Fruit fly (Drosophila melanogaster) whole organism, embryonic: ENCODE measurements around the gene slmo.
A peak's percentile ranks its signal among the peaks of the same experiment; 100 is the strongest.

ENCODE experiments used
- CG10321 ChIP-seq: fragments of 200-800 bp; sonication (Bioruptor generic); IDR thresholded peaks from 2 replicates; pipeline ENCODE4 v1.3.6; 2022; ENCODE audit warnings: missing biosample characterization, missing genetic modification characterization
- CG10979 ChIP-seq: fragments of 200-800 bp; sonication (Bioruptor generic); optimal IDR thresholded peaks from 2 replicates; lab custom pipeline; 2018; ENCODE audit warnings: missing biosample characterization, mild to moderate bottlenecking, missing genetic modification characterization, moderate library complexity
- CG11504 ChIP-seq: fragments of 200-800 bp; sonication (Bioruptor generic); optimal IDR thresholded peaks from 3 replicates; lab custom pipeline; 2019; ENCODE audit warnings: missing biosample characterization, mild to moderate bottlenecking, missing genetic modification characterization, moderate library complexity
- CG12071 ChIP-seq: fragments of 200-800 bp; sonication (Bioruptor generic); optimal IDR thresholded peaks from 3 replicates; lab custom pipeline; 2018; ENCODE audit warnings: missing biosample characterization, mild to moderate bottlenecking, missing genetic modification characterization
- CG12659 ChIP-seq: fragments of 200-800 bp; sonication (Bioruptor generic); optimal IDR thresholded peaks from 3 replicates; lab custom pipeline; 2017; ENCODE audit warnings: mild to moderate bottlenecking, missing biosample characterization, missing genetic modification reagents, missing genetic modification characterization
- CG14441 ChIP-seq: fragments of 200-800 bp; sonication (Bioruptor generic); IDR thresholded peaks from 2 replicates; pipeline ENCODE4 v1.3.6; 2022; ENCODE audit warnings: missing biosample characterization, missing genetic modification characterization
- CG14965 ChIP-seq: fragments of 200-800 bp; sonication (Bioruptor generic); optimal IDR thresholded peaks from 2 replicates; lab custom pipeline; 2016; ENCODE audit warnings: missing biosample characterization, missing genetic modification characterization, borderline replicate concordance
- CG1603 ChIP-seq: fragments of 200-800 bp; sonication (Bioruptor generic); optimal IDR thresholded peaks from 2 replicates; lab custom pipeline; 2019; ENCODE audit warnings: missing biosample characterization, mild to moderate bottlenecking, missing genetic modification characterization, moderate library complexity
- CG17328 ChIP-seq: fragments of 200-800 bp; sonication (Bioruptor generic); IDR thresholded peaks from 2 replicates; pipeline ENCODE4 v1.3.6; 2022; ENCODE audit warnings: missing biosample characterization, missing genetic modification characterization
- CG18619 ChIP-seq: fragments of 200-800 bp; sonication (Bioruptor generic); optimal IDR thresholded peaks from 3 replicates; lab custom pipeline; 2017; ENCODE audit warnings: missing biosample characterization, mild to moderate bottlenecking, missing genetic modification characterization
- CG2120 ChIP-seq: fragments of 200-800 bp; sonication (Bioruptor generic); optimal IDR thresholded peaks from 3 replicates; lab custom pipeline; 2016; ENCODE audit warnings: missing biosample characterization, missing genetic modification characterization
- CG30403 ChIP-seq: fragments of 200-800 bp; sonication (Bioruptor generic); optimal IDR thresholded peaks from 3 replicates; lab custom pipeline; 2016; ENCODE audit warnings: missing biosample characterization, missing genetic modification characterization
- CG3838 ChIP-seq: fragments of 200-800 bp; sonication (Bioruptor generic); optimal IDR thresholded peaks from 3 replicates; lab custom pipeline; 2016; ENCODE audit warnings: missing biosample characterization, missing genetic modification characterization
- CG3995 ChIP-seq: fragments of 200-800 bp; sonication (Bioruptor generic); optimal IDR thresholded peaks from 3 replicates; lab custom pipeline; 2016; ENCODE audit warnings: missing biosample characterization, missing genetic modification characterization
- CG4282 ChIP-seq: fragments of 200-800 bp; sonication (Bioruptor generic); optimal IDR thresholded peaks from 2 replicates; lab custom pipeline; 2016; ENCODE audit warnings: missing biosample characterization, missing genetic modification characterization
- CG5953 ChIP-seq: fragments of 200-800 bp; sonication (Bioruptor generic); IDR thresholded peaks from 2 replicates; pipeline ENCODE4 v1.3.6; 2022; ENCODE audit warnings: missing biosample characterization, missing genetic modification characterization
- CG8944 ChIP-seq: fragments of 200-800 bp; sonication (Bioruptor generic); optimal IDR thresholded peaks from 3 replicates; lab custom pipeline; 2016; ENCODE audit warnings: missing biosample characterization, missing genetic modification characterization
- D ChIP-seq, 2 experiments: fragments of 200-800 bp in 1 of 2; fragments of >200 bp in 1 of 2; sonication (Bioruptor generic) in 1 of 2; optimal IDR thresholded peaks; 2 replicates in 1 of 2; 3 replicates in 1 of 2; lab custom pipeline; 2017; ENCODE audit warnings: mild to moderate bottlenecking in 1 of 2, missing biosample characterization in 1 of 2, missing genetic modification characterization in 1 of 2, missing genetic modification reagents in 1 of 2
- Dip3 ChIP-seq: fragments of 200-800 bp; sonication (Bioruptor generic); optimal IDR thresholded peaks from 3 replicates; lab custom pipeline; 2016; ENCODE audit warnings: missing biosample characterization, missing genetic modification characterization
- Drgx ChIP-seq: fragments of 200-800 bp; sonication (Bioruptor generic); IDR thresholded peaks from 2 replicates; pipeline ENCODE4 v1.3.6; 2022; ENCODE audit warnings: missing biosample characterization, missing genetic modification characterization
- Eip74EF ChIP-seq, 2 experiments: fragments of 200-800 bp in 1 of 2; fragments of >200 bp in 1 of 2; sonication (Bioruptor generic) in 1 of 2; optimal IDR thresholded peaks; 2 replicates each; lab custom pipeline; 2017 to 2019; ENCODE audit warnings: missing biosample characterization in 2 of 2, missing genetic modification characterization in 2 of 2, mild to moderate bottlenecking in 1 of 2, moderate library complexity in 1 of 2
- Gug ChIP-seq: fragments of 200-800 bp; sonication (Bioruptor generic); IDR thresholded peaks from 4 replicates; pipeline ENCODE4 v1.3.6; 2022; ENCODE audit warnings: missing biosample characterization, missing genetic modification characterization
- Jarid2 ChIP-seq: fragments of 200-800 bp; sonication (Bioruptor generic); optimal IDR thresholded peaks from 3 replicates; lab custom pipeline; 2017; ENCODE audit warnings: mild to moderate bottlenecking, missing biosample characterization, missing genetic modification reagents, missing genetic modification characterization
- Kr ChIP-seq: fragments of 200-800 bp; sonication (Bioruptor generic); optimal IDR thresholded peaks from 2 replicates; lab custom pipeline; 2017; ENCODE audit warnings: missing biosample characterization, mild to moderate bottlenecking, missing genetic modification characterization
- Lhr ChIP-seq: fragments of 200-800 bp; sonication (Bioruptor generic); optimal IDR thresholded peaks from 3 replicates; lab custom pipeline; 2017; ENCODE audit warnings: mild to moderate bottlenecking, missing biosample characterization, missing genetic modification reagents, missing genetic modification characterization
- MTF-1 ChIP-seq: fragments of 200-800 bp; sonication (Bioruptor generic); optimal IDR thresholded peaks from 2 replicates; lab custom pipeline; 2018; ENCODE audit warnings: missing biosample characterization, mild to moderate bottlenecking, missing genetic modification characterization, borderline replicate concordance
- NfI ChIP-seq: fragments of 200-800 bp; sonication (Bioruptor generic); optimal IDR thresholded peaks from 3 replicates; lab custom pipeline; 2018; ENCODE audit warnings: missing biosample characterization, mild to moderate bottlenecking, missing genetic modification characterization, moderate library complexity
- Sry-δ ChIP-seq: fragments of 200-800 bp; sonication (Bioruptor generic); optimal IDR thresholded peaks from 2 replicates; lab custom pipeline; 2016; ENCODE audit warnings: missing biosample characterization, missing genetic modification characterization
- TFAM ChIP-seq: fragments of 200-800 bp; sonication (Bioruptor generic); optimal IDR thresholded peaks from 2 replicates; lab custom pipeline; 2017; ENCODE audit warnings: missing biosample characterization, missing genetic modification characterization, inconsistent platforms
- ap ChIP-seq: fragments of 200-800 bp; sonication (Bioruptor generic); IDR thresholded peaks from 2 replicates; pipeline ENCODE4 v1.3.6; 2022; ENCODE audit warnings: missing biosample characterization, missing genetic modification characterization
- bigmax ChIP-seq: fragments of 200-800 bp; sonication (Bioruptor generic); optimal IDR thresholded peaks from 2 replicates; lab custom pipeline; 2018; ENCODE audit warnings: missing biosample characterization, mild to moderate bottlenecking, missing genetic modification characterization
- cas ChIP-seq: fragments of 200-800 bp; sonication (Bioruptor generic); IDR thresholded peaks from 2 replicates; pipeline ENCODE4 v1.3.6; 2022; ENCODE audit warnings: missing biosample characterization, missing genetic modification characterization
- chif ChIP-seq, 2 experiments: fragments of 200-800 bp; sonication (Bioruptor generic); optimal IDR thresholded peaks; 3 replicates each; lab custom pipeline; 2016; ENCODE audit warnings: missing biosample characterization in 2 of 2, missing genetic modification characterization in 2 of 2
- croc ChIP-seq: fragments of 200-800 bp; sonication (Bioruptor generic); conservative IDR thresholded peaks from 3 replicates; pipeline ENCODE4 v1.3.6; 2022; ENCODE audit warnings: missing biosample characterization, missing genetic modification characterization
- eve ChIP-seq, 2 experiments: fragments of >200 bp; optimal IDR thresholded peaks; 2 replicates each; lab custom pipeline; 2017; ENCODE audit warnings: missing biosample characterization in 2 of 2, missing genetic modification characterization in 2 of 2
- fd102C ChIP-seq: fragments of 200-800 bp; sonication (Bioruptor generic); optimal IDR thresholded peaks from 2 replicates; lab custom pipeline; 2018; ENCODE audit warnings: missing biosample characterization, mild to moderate bottlenecking, missing genetic modification characterization, moderate library complexity
- gem ChIP-seq: fragments of 200-800 bp; sonication (Bioruptor generic); optimal IDR thresholded peaks from 2 replicates; lab custom pipeline; 2019; ENCODE audit warnings: missing biosample characterization, mild to moderate bottlenecking, missing genetic modification characterization, moderate library complexity
- grau ChIP-seq: fragments of 200-800 bp; optimal IDR thresholded peaks from 3 replicates; lab custom pipeline; 2019; ENCODE audit warnings: missing biosample characterization, mild to moderate bottlenecking, missing genetic modification characterization, moderate library complexity
- hb ChIP-seq: fragments of 200-800 bp; sonication (Bioruptor generic); IDR thresholded peaks from 3 replicates; pipeline ENCODE4 v1.3.6; 2022; ENCODE audit warnings: missing biosample characterization, missing genetic modification characterization; ENCODE audit not compliant: partially characterized antibody
- lbe ChIP-seq: fragments of 200-800 bp; sonication (Bioruptor generic); optimal IDR thresholded peaks from 2 replicates; lab custom pipeline; 2016; ENCODE audit warnings: missing biosample characterization, mild to moderate bottlenecking, missing genetic modification characterization
- nau ChIP-seq: fragments of 200-800 bp; sonication (Bioruptor generic); optimal IDR thresholded peaks from 3 replicates; lab custom pipeline; 2017; ENCODE audit warnings: missing biosample characterization, mild to moderate bottlenecking, missing genetic modification characterization, missing genetic modification reagents
- nerfin-1 ChIP-seq: fragments of 200-800 bp; sonication (Bioruptor generic); optimal IDR thresholded peaks from 3 replicates; lab custom pipeline; 2019; ENCODE audit warnings: missing biosample characterization, mild to moderate bottlenecking, missing genetic modification characterization, moderate library complexity
- odd ChIP-seq: fragments of 200-800 bp; sonication (Bioruptor generic); optimal IDR thresholded peaks from 2 replicates; lab custom pipeline; 2017; ENCODE audit warnings: missing biosample characterization, mild to moderate bottlenecking, missing genetic modification characterization
- psq ChIP-seq: fragments of 200-800 bp; sonication (Bioruptor generic); optimal IDR thresholded peaks from 2 replicates; lab custom pipeline; 2017; ENCODE audit warnings: missing biosample characterization, missing genetic modification characterization
- sc ChIP-seq, 3 experiments: fragments of >200 bp in 2 of 3; fragments of 200-800 bp in 1 of 3; sonication (Bioruptor generic) in 1 of 3; optimal IDR thresholded peaks; 2 replicates in 2 of 3; 3 replicates in 1 of 3; lab custom pipeline; 2017; ENCODE audit warnings: mild to moderate bottlenecking in 1 of 3, missing biosample characterization in 1 of 3, missing genetic modification characterization in 1 of 3, missing genetic modification reagents in 1 of 3
- sima ChIP-seq: fragments of 200-800 bp; sonication (Bioruptor generic); optimal IDR thresholded peaks from 2 replicates; lab custom pipeline; 2016; ENCODE audit warnings: missing biosample characterization, missing genetic modification characterization
- usp ChIP-seq: fragments of >200 bp; optimal IDR thresholded peaks from 2 replicates; lab custom pipeline; 2017; ENCODE audit warnings: missing biosample characterization, missing genetic modification characterization
- wek ChIP-seq: fragments of 200-800 bp; sonication (Bioruptor generic); optimal IDR thresholded peaks from 3 replicates; lab custom pipeline; 2018; ENCODE audit warnings: missing biosample characterization, mild to moderate bottlenecking, missing genetic modification characterization, moderate library complexity

slmo gene

DNA sequence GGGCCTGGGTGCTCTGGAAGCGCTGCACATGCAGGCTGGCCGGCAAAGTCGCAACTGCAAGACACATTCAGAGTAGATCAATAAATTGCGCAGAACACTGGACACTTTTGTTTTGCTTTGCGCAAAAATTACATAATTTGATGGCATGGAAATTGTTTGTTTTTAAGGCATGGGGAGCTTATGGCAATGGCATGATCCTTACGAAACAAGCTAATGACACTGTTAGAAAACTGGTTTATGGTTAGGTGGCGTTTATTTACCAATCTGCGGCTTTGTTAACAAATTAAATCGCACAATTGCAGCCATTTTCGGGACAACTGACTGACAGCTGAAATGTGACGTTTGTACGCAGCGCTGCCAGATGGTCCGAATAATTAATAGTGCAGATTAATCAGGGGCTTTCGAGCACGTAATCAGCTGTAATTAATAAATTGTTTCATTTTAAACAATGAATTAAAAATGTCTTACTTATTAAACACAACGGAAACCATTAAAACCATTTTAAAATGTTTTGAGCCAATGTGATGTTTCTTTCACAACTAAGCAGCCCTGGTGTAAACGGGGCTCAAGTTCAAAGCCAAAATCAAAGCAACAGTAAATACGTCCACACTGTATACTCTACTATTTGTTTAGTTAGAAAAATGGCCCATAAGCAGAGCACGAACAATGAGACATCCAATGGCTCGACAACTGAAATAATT is 14.0 kb upstream of the slmo start, which contains the start of the genes ND-51 and CG13994 (continued):
- TF ChIP-seq Lhr (GFP tag; lab: Kevin White, UChicago) (peak; percentile 57), nerfin-1 (tag; lab: Kevin White, UChicago) (peak; percentile 71), D (optimal IDR thresholded peaks at IDR 0.05; lab: Kevin White, UChicago) (no peak), D (GFP tag; optimal IDR thresholded peaks at IDR 0.05; lab: Kevin White, UChicago) (peak; percentile 66), CG10321 (GFP tag; lab: Robert Waterston, UW) (no peak), Jarid2 (GFP tag; lab: Kevin White, UChicago) (no peak), CG1603 (peak; percentile 85), sima (peak; percentile 18), psq (GFP tag; lab: Kevin White, UChicago) (peak; percentile 17), usp (GFP tag; lab: Kevin White, UChicago) (no peak), nau (GFP tag; lab: Kevin White, UChicago) (no peak), fd102C (GFP tag; lab: Kevin White, UChicago) (no peak), wek (peak; percentile 95), CG4282 (GFP tag; lab: Kevin White, UChicago) (peak; percentile 40), hb (GFP tag; lab: Robert Waterston, UW) (no peak), Eip74EF (GFP tag; optimal IDR thresholded peaks at IDR 0.05; lab: Kevin White, UChicago) (no peak), CG12071 (GFP tag; lab: Kevin White, UChicago) (peak; percentile 46), ap (GFP tag; lab: Robert Waterston, UW) (peak; percentile 47; the same call in 1 of the 2 replicates), CG14965 (no peak), CG12659 (GFP tag; lab: Kevin White, UChicago) (peak; percentile 93), CG3838 (GFP tag; lab: Kevin White, UChicago) (peak; percentile 70), CG18619 (GFP tag; lab: Kevin White, UChicago) (peak; percentile 61), Dip3 (peak; percentile 88), CG2120 (peak; percentile 90), chif (GFP tag; optimal IDR thresholded peaks at IDR 0.05; lab: Kevin White, UChicago) (peak; percentile 68 to 79), lbe (GFP tag; lab: Kevin White, UChicago) (no peak), CG5953 (GFP tag; lab: Robert Waterston, UW) (peak; percentile 63; the same call in 1 of the 2 replicates), sc (optimal IDR thresholded peaks at IDR 0.05; lab: Kevin White, UChicago) (no peak), sc (GFP tag; optimal IDR thresholded peaks at IDR 0.05; lab: Kevin White, UChicago) (peak; percentile 1), CG30403 (GFP tag; lab: Kevin White, UChicago) (peak; percentile 87), TFAM (GFP tag; lab: Kevin White, UChicago) (no peak), Kr (GFP tag; lab: Kevin White, UChicago) (no peak), grau (tag; lab: Kevin White, UChicago) (peak; percentile 84), bigmax (GFP tag; lab: Kevin White, UChicago) (no peak), CG8944 (GFP tag; lab: Kevin White, UChicago) (peak; percentile 70), Gug (GFP tag; lab: Robert Waterston, UW) (peak; percentile 82; the same call in 3 of the 4 replicates), cas (peak; percentile 80), MTF-1 (peak; percentile 1), NfI (GFP tag; lab: Kevin White, UChicago) (peak; percentile 87), Drgx (GFP tag; lab: Robert Waterston, UW) (peak; percentile 77), CG14441 (peak; percentile 83), croc (GFP tag; lab: Robert Waterston, UW) (peak; percentile 69), CG10979 (tag; lab: Kevin White, UChicago) (peak; percentile 76), eve (GFP tag; optimal IDR thresholded peaks at IDR 0.05; lab: Kevin White, UChicago) (no peak), odd (GFP tag; lab: Kevin White, UChicago) (no peak), CG3995 (GFP tag; lab: Kevin White, UChicago) (peak; percentile 46), CG17328 (GFP tag; lab: Robert Waterston, UW) (peak; percentile 79), gem (peak; percentile 85), CG11504 (no peak), Sry-δ (peak; percentile 71)
